Worm (Caenorhabditis elegans): Measurements from ENCODE around the gene M01B2.13.

The M01B2.13 gene

DNA sequence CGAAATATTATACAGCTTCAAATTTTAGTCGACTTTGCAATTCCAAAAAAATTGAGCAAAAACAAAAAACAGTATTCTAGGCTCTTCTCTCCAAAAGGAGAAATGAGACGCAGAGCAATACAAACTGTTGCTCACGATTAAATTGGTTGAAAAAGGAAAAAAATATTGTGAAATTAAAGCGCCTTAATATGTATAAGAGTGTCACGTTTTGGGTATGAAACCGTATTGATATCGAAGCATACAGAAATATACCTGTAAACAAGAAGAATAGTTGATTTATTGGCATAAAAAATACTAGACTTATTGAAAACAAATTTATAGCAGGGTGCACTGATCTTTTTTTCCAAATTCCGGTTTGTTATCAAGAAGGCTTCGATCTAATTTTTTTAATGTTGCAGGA is at the start of gene M01B2.13:
Gene M01B2.13 (minus strand): TSS at position 101 of the 400 bp plus-strand sequence.
- TF ChIP-seq lin-13 (GFP tag; optimal IDR thresholded peaks at IDR 0.05) (no peak), ztf-11 (tag; optimal IDR thresholded peaks at IDR 0.05) (no peak), aly-2 (tag; optimal IDR thresholded peaks at IDR 0.05) (no peak), nhr-11 (tag; optimal IDR thresholded peaks at IDR 0.05) (no peak), sma-3 (GFP tag; optimal IDR thresholded peaks at IDR 0.05) (no peak), lsy-2 (tag; optimal IDR thresholded peaks at IDR 0.05) (no peak), nhr-12 (tag; optimal IDR thresholded peaks at IDR 0.05) (no peak), mab-5 (tag; optimal IDR thresholded peaks at IDR 0.05) (no peak), ztf-4 (tag; optimal IDR thresholded peaks at IDR 0.05) (no peak), blmp-1 (tag; optimal IDR thresholded peaks at IDR 0.05; ENCODE audit: insufficient read depth) (no peak), ceh-82 (tag; optimal IDR thresholded peaks at IDR 0.05) (no peak), nhr-237 (tag; optimal IDR thresholded peaks at IDR 0.05) (no peak), nhr-23 (tag; optimal IDR thresholded peaks at IDR 0.05) (no peak), elt-3 (tag; optimal IDR thresholded peaks at IDR 0.05) (no peak), nhr-21 (tag; optimal IDR thresholded peaks at IDR 0.05) (no peak), ZK546.5 (tag; optimal IDR thresholded peaks at IDR 0.05) (no peak), mdl-1 (tag; optimal IDR thresholded peaks at IDR 0.05) (no peak), C34F6.9 (tag; optimal IDR thresholded peaks at IDR 0.05) (no peak), nhr-25 (tag; optimal IDR thresholded peaks at IDR 0.05) (no peak)

DNA sequence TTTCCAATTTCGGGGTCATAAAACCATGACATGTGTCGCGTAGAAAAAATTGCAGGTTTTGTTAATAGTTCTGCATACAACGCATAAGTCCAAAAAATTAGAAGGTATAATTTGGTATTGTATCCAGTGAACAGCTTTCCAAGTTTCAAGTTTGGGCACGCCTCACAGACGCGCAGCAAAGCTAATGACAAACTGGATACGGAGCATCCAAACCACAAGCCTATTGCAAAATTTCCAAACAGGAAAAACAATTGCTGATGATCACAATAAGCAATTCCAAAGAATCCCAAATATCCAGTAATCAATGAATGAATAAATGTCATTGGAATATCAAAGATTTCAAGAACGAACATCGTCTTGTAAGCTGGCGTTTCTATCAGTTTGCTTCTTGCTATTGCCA is 47.8 kb upstream of the M01B2.13 start:
- no peak for TF ChIP-seq Y55F3AM.14 (GFP tag; optimal IDR thresholded peaks at IDR 0.05)
- no peak for TF ChIP-seq sma-9 (GFP tag; optimal IDR thresholded peaks at IDR 0.05)
- no peak for TF ChIP-seq sma-9 (tag; optimal IDR thresholded peaks at IDR 0.05)

DNA sequence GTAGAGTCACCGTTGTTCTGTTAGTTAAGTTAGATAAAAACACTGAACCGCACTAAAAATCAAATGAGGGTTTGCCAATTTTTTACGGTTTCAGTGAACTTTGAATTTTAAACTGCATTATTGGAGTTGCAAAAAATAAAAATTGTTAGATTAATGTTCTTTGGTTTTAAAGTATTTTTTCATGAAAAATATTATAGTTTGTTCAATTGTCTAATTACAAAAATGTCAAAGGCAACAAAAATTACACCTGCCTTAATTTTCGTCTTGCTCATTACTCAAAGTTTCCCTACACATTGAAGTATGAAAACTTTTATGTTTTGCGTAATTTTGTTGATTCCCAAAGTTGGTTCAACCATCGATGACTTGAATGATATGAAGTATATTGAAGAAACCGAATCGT is 45.1 kb upstream of the M01B2.13 start, which contains the start of gene irld-62:
Gene irld-62 (plus strand): TSS at position 301 of the 400 bp plus-strand sequence.
- TF ChIP-seq C34F6.9 (tag; optimal IDR thresholded peaks at IDR 0.05): no peak
- TF ChIP-seq mbf-1 (tag; optimal IDR thresholded peaks at IDR 0.05): no peak
- no peak for TF ChIP-seq sem-4 (tag; optimal IDR thresholded peaks at IDR 0.05)
- TF ChIP-seq ama-1 (optimal IDR thresholded peaks at IDR 0.05): no peak
- no peak for TF ChIP-seq lin-39 (tag; optimal IDR thresholded peaks at IDR 0.05)
- TF ChIP-seq Y55F3AM.14 (GFP tag; optimal IDR thresholded peaks at IDR 0.05): no peak
- no peak for TF ChIP-seq ztf-11 (tag; optimal IDR thresholded peaks at IDR 0.05)
- no peak for TF ChIP-seq nhr-21 (tag; optimal IDR thresholded peaks at IDR 0.05)
- no peak for TF ChIP-seq snpc-4 (tag; optimal IDR thresholded peaks at IDR 0.05)
- TF ChIP-seq ztf-4 (tag; optimal IDR thresholded peaks at IDR 0.05): no peak
- TF ChIP-seq nhr-6 (tag; optimal IDR thresholded peaks at IDR 0.05): no peak
- no peak for TF ChIP-seq R02D3.7 (tag; optimal IDR thresholded peaks at IDR 0.05)
- TF ChIP-seq gmeb-1 (tag; optimal IDR thresholded peaks at IDR 0.05): no peak
- no peak for TF ChIP-seq nhr-10 (tag; optimal IDR thresholded peaks at IDR 0.05)
- TF ChIP-seq lsy-2 (tag; optimal IDR thresholded peaks at IDR 0.05): no peak
- no peak for TF ChIP-seq dmd-4 (tag; optimal IDR thresholded peaks at IDR 0.05)
- no peak for TF ChIP-seq ceh-82 (tag; optimal IDR thresholded peaks at IDR 0.05)
- no peak for TF ChIP-seq alr-1 (tag; optimal IDR thresholded peaks at IDR 0.05)

DNA sequence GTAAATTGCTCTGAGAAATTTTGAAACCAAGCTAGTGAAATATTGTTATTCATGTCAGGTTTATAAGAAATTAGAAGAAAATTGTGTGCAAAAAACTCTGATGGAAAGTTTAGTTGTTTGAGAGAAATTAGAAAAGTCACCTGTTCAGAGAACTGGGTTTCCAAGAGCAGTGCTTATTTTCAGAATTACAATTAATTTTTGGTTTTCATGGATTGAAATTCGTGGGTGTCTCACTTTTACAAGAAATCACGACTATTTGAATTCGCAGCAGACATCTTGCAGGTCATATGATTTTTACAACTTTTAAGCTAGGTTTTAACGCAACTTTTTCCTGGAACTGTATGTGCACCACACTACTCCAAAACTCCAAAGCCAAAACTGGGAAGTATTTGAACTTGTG is 43.3 kb upstream of the M01B2.13 start, which contains the start of gene srz-10:
Gene srz-10 (minus strand): TSS at position 88 of the 400 bp plus-strand sequence.
- TF ChIP-seq egl-27 (tag; optimal IDR thresholded peaks at IDR 0.05) (no peak), sma-9 (GFP tag; optimal IDR thresholded peaks at IDR 0.05) (no peak), sma-9 (tag; optimal IDR thresholded peaks at IDR 0.05) (no peak), C34F6.9 (tag; optimal IDR thresholded peaks at IDR 0.05) (no peak), dmd-4 (tag; optimal IDR thresholded peaks at IDR 0.05) (no peak), mab-5 (tag; optimal IDR thresholded peaks at IDR 0.05) (no peak), F13H6.1 (tag; optimal IDR thresholded peaks at IDR 0.05) (no peak), ztf-4 (tag; optimal IDR thresholded peaks at IDR 0.05) (no peak), R02D3.7 (tag; optimal IDR thresholded peaks at IDR 0.05) (no peak)

DNA sequence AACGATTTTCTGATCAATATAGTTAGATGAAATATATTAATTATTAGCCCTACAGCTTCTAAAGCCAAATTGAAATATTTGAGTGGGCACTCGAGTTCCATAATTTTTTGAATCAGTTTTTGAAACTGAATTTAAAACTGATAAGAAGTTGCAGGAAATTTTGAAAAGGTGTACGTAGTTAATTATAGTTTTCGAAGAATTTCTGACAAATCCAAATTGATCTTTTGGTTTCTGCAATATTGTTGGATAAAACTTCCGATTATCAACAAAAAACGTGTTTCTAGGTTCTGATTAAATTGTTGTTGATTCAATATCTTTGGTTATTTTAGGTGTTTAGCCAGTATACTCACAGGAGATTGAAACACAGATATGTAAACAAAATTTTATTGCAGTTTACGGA is 41.0 kb upstream of the M01B2.13 start, which contains the start of gene T26H8.4:
Gene T26H8.4 (minus strand): TSS at position 101 of the 400 bp plus-strand sequence.
- no peak for TF ChIP-seq C34F6.9 (tag; optimal IDR thresholded peaks at IDR 0.05)
- TF ChIP-seq elt-3 (tag; optimal IDR thresholded peaks at IDR 0.05): no peak
- no peak for TF ChIP-seq mab-5 (tag; optimal IDR thresholded peaks at IDR 0.05)
- no peak for TF ChIP-seq sem-4 (tag; optimal IDR thresholded peaks at IDR 0.05)
- no peak for TF ChIP-seq lin-11 (tag; optimal IDR thresholded peaks at IDR 0.05)
- TF ChIP-seq ztf-1 (GFP tag; conservative IDR thresholded peaks at IDR 0.05): no peak
- no peak for TF ChIP-seq nhr-10 (tag; optimal IDR thresholded peaks at IDR 0.05)
- no peak for TF ChIP-seq ztf-11 (tag; optimal IDR thresholded peaks at IDR 0.05)
- TF ChIP-seq ceh-82 (tag; optimal IDR thresholded peaks at IDR 0.05): no peak
- no peak for TF ChIP-seq unc-62 (GFP tag; optimal IDR thresholded peaks at IDR 0.05)
- no peak for TF ChIP-seq unc-55 (GFP tag; optimal IDR thresholded peaks at IDR 0.05)
- TF ChIP-seq lin-13 (GFP tag; optimal IDR thresholded peaks at IDR 0.05): no peak
- TF ChIP-seq R02D3.7 (tag; optimal IDR thresholded peaks at IDR 0.05): no peak
- TF ChIP-seq alr-1 (tag; optimal IDR thresholded peaks at IDR 0.05): no peak
- no peak for TF ChIP-seq nhr-6 (tag; optimal IDR thresholded peaks at IDR 0.05)
- TF ChIP-seq blmp-1 (tag; optimal IDR thresholded peaks at IDR 0.05; ENCODE audit: insufficient read depth): no peak
- no peak for TF ChIP-seq aly-2 (tag; optimal IDR thresholded peaks at IDR 0.05)
- no peak for TF ChIP-seq elt-1 (tag; optimal IDR thresholded peaks at IDR 0.05)
- TF ChIP-seq fos-1 (tag; optimal IDR thresholded peaks at IDR 0.05): no peak

All from whole organism, L2 larva.